Worm (Caenorhabditis elegans): Measurements from ENCODE around the gene srm-4.

srm-4 gene

DNA sequence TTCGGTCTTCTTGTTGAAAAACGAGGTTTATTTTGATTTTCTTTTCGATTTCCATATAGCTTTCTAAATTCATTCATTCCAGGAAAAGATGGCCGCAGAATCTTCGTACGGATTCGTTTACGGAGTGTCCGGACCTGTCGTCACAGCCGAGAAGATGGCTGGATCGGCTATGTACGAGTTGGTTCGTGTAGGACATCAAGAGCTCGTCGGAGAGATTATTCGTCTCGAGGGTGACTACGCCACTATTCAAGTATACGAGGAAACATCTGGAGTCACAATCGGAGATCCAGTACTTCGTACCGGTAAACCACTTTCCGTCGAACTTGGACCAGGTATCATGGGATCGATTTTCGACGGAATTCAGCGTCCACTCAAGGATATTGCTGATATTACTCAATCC is 18.4 kb downstream of the srm-4 start, which contains the start of gene vha-13:
TSS of gene vha-13 (plus strand) at position 81 of the 400 bp plus-strand sequence.
- TF ChIP-seq unc-120 (tag; optimal IDR thresholded peaks at IDR 0.05; ENCODE audit: poor library complexity, severe bottlenecking): no peak
- TF ChIP-seq ceh-43 (GFP tag; optimal IDR thresholded peaks at IDR 0.05): no peak
- TF ChIP-seq elt-3 (tag; optimal IDR thresholded peaks at IDR 0.05): no peak
- TF ChIP-seq nhr-12 (tag; optimal IDR thresholded peaks at IDR 0.05): no peak
- no peak for TF ChIP-seq zip-8 (tag; optimal IDR thresholded peaks at IDR 0.05)
- TF ChIP-seq lin-13 (tag; optimal IDR thresholded peaks at IDR 0.05): no peak
- no peak for TF ChIP-seq elt-1 (tag; optimal IDR thresholded peaks at IDR 0.05; ENCODE audit: borderline replicate concordance, insufficient read depth)
- no peak for TF ChIP-seq ztf-11 (tag; optimal IDR thresholded peaks at IDR 0.05)
- TF ChIP-seq ham-2 (GFP tag; optimal IDR thresholded peaks at IDR 0.05): no peak

DNA sequence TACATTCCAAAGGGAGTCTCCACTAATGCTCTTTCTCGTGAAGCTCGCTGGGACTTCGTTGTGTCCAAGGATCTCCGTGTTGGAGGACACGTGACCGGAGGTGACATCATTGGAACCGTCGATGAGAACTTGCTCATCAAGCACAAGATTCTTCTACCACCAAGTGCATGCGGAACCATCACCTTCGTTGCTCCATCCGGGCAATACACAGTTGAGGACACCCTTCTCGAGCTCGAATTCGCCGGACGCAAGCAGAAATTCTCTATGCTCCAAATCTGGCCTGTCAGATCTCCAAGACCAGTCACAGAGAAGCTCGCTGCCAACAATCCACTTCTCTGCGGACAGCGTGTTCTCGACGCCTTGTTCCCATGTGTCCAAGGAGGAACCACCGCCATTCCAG is 18.8 kb downstream of the srm-4 start:
- no peak for TF ChIP-seq pha-4 (tag; optimal IDR thresholded peaks at IDR 0.05)
- peak; percentile 26 for TF ChIP-seq drap-1 (GFP tag; optimal IDR thresholded peaks at IDR 0.05)

ce11 chrV:14354258-14354877 is 21.2 kb downstream of the srm-4 start, which contains the start of gene Y49A3A.3:
Y49A3A.3 (plus strand) TSS chrV:14354410.
- TF ChIP-seq M03D4.4 (tag; optimal IDR thresholded peaks at IDR 0.05): no peak

DNA sequence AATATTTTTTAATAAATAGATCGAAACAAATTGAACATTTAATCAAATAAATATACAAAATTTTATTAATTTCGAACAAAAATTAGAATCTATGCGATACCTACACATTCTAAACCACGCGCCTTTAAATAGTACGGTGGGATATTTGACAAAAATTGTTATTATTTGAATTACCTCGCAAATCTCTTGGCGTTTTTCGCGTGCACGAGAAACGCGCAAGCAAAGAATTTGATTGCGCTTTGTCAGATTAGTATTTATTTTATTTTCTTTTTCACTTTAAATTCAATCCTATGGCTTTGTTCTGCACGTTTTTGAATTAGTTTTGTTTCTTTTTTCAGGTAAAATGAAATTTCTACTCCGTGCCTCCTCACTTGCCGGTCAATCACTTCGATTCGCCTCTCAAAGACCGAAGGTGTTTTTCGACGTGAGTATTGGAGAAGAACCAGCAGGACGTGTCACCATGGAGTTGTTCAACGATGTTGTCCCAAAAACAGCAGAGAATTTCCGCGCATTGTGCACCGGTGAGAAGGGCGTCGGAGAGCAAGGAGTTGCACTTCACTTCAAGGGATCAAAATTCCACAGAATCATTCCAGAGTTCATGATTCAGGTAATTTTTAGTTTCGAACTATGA is 22.6 kb downstream of the srm-4 start, which contains the start of gene cyn-1:
TSS of gene cyn-1 (plus strand) at position 339 of the 631 bp plus-strand sequence.
- TF ChIP-seq mep-1 (tag; optimal IDR thresholded peaks at IDR 0.05) (peak; percentile 36), tbx-8 (GFP tag; optimal IDR thresholded peaks at IDR 0.05) (no peak), lin-13 (tag; optimal IDR thresholded peaks at IDR 0.05) (peak; percentile 74), ceh-83 (GFP tag; optimal IDR thresholded peaks at IDR 0.05) (no peak), nhr-237 (tag; optimal IDR thresholded peaks at IDR 0.05) (peak; percentile 72), drap-1 (GFP tag; optimal IDR thresholded peaks at IDR 0.05) (peak; percentile 12), ceh-39 (tag; optimal IDR thresholded peaks at IDR 0.05) (peak; percentile 25), lsy-2 (tag; optimal IDR thresholded peaks at IDR 0.05) (peak; percentile 79), hlh-1 (tag; optimal IDR thresholded peaks at IDR 0.05) (peak; percentile 23), ceh-43 (GFP tag; optimal IDR thresholded peaks at IDR 0.05) (no peak), ces-1 (GFP tag; optimal IDR thresholded peaks at IDR 0.05) (peak; percentile 80), snpc-4 (tag; optimal IDR thresholded peaks at IDR 0.05) (no peak), sem-2 (GFP tag; optimal IDR thresholded peaks at IDR 0.05) (no peak), sptf-1 (tag; optimal IDR thresholded peaks at IDR 0.05) (peak; percentile 53), unc-120 (tag; optimal IDR thresholded peaks at IDR 0.05; ENCODE audit: poor library complexity, severe bottlenecking) (peak; percentile 7), elt-1 (tag; optimal IDR thresholded peaks at IDR 0.05; ENCODE audit: borderline replicate concordance, insufficient read depth) (no peak), pha-4 (tag; optimal IDR thresholded peaks at IDR 0.05) (peak; percentile 77)

DNA sequence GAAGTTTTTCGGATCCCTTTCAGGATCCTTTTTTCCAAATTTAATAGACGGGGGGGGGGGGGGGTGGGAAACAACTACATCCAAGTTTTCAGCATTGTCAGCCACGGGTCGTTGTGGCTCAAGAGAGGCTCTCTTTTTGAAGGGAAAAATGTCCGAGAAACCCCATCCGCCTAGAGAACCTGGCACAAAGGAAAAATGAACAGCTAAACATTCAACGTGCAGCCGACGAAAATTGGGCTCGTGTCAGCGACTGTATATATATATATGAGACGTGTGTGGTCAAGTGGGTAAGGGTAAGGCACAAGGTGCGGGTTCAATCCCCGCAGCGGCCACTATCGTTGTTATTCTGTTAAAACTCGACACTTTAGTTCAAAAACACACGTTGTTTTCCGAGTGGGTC is 25.4 kb downstream of the srm-4 start, which contains the start of gene Y49A3A.4:
TSS of gene Y49A3A.4 (minus strand) at position 314 of the 400 bp plus-strand sequence.
- no peak for TF ChIP-seq hlh-1 (tag; optimal IDR thresholded peaks at IDR 0.05)
- no peak for TF ChIP-seq M03D4.4 (tag; optimal IDR thresholded peaks at IDR 0.05)
- TF ChIP-seq mab-5 (tag; optimal IDR thresholded peaks at IDR 0.05): no peak
- no peak for TF ChIP-seq lin-32 (GFP tag; optimal IDR thresholded peaks at IDR 0.05)
- TF ChIP-seq ham-2 (GFP tag; optimal IDR thresholded peaks at IDR 0.05): no peak
- no peak for TF ChIP-seq lin-13 (tag; optimal IDR thresholded peaks at IDR 0.05)
- TF ChIP-seq lsy-2 (tag; optimal IDR thresholded peaks at IDR 0.05): no peak
- no peak for TF ChIP-seq snpc-4 (tag; optimal IDR thresholded peaks at IDR 0.05)
- TF ChIP-seq pha-4 (tag; optimal IDR thresholded peaks at IDR 0.05): no peak
- no peak for TF ChIP-seq cnd-1 (tag; optimal IDR thresholded peaks at IDR 0.05)
- TF ChIP-seq unc-120 (tag; optimal IDR thresholded peaks at IDR 0.05; ENCODE audit: poor library complexity, severe bottlenecking): no peak
- no peak for TF ChIP-seq mls-2 (tag; optimal IDR thresholded peaks at IDR 0.05)
- TF ChIP-seq ceh-43 (GFP tag; optimal IDR thresholded peaks at IDR 0.05): no peak
- TF ChIP-seq nhr-2 (tag; optimal IDR thresholded peaks at IDR 0.05): no peak
- TF ChIP-seq nhr-237 (tag; optimal IDR thresholded peaks at IDR 0.05): no peak
